Worm (Caenorhabditis elegans): ENCODE data around the gene fbxa-9.

fbxa-9 gene

ce11 chrIII:2308026-2308425 is 41.6 kb downstream of the fbxa-9 start, which contains the start of the genes fbxa-1 and Y54F10BM.20:
Gene fbxa-1, minus strand, starts transcription at chrIII:2308126.
Gene Y54F10BM.20, plus strand, starts transcription at chrIII:2308256.
- TF ChIP-seq dox-1 (GFP tag; IDR thresholded peaks at IDR 0.05), result no peak

- TF ChIP-seq zfh-2 (GFP tag; conservative IDR thresholded peaks at IDR 0.05) (no peak), nhr-120 (GFP tag; IDR thresholded peaks at IDR 0.05) (no peak), cebp-1 (GFP tag; IDR thresholded peaks at IDR 0.05) (peak; percentile 52; the same call in 1 of the 2 replicates), cebp-1 (tag; optimal IDR thresholded peaks at IDR 0.05) (peak; percentile 60)
Observed at ce11 chrIII:2310996-2311395, 44.5 kb downstream of the fbxa-9 start.

ce11 chrIII:2313985-2314494 is 47.6 kb downstream of the fbxa-9 start, which contains the start of the genes fbxa-66 and iffb-1:
Gene fbxa-66, minus strand, starts transcription at chrIII:2314035.
Gene iffb-1, plus strand, starts transcription at chrIII:2314436.
- TF ChIP-seq dox-1 (GFP tag; IDR thresholded peaks at IDR 0.05) (no peak), atf-7 (tag; optimal IDR thresholded peaks at IDR 0.05) (no peak), egl-18 (GFP tag; IDR thresholded peaks at IDR 0.05) (no peak), ztf-25 (GFP tag; IDR thresholded peaks at IDR 0.05) (no peak), hmg-1.2 (GFP tag; IDR thresholded peaks at IDR 0.05) (no peak), B0019.2 (GFP tag; conservative IDR thresholded peaks at IDR 0.05) (no peak), Y56A3A.18 (GFP tag; IDR thresholded peaks at IDR 0.05) (no peak), attf-6 (GFP tag; IDR thresholded peaks at IDR 0.05) (no peak), sea-2 (GFP tag; IDR thresholded peaks at IDR 0.05) (no peak), him-1 (tag; optimal IDR thresholded peaks at IDR 0.05) (no peak), aptf-3 (GFP tag; IDR thresholded peaks at IDR 0.05) (no peak), somi-1 (GFP tag; optimal IDR thresholded peaks at IDR 0.05) (no peak), akir-1 (GFP tag; optimal IDR thresholded peaks at IDR 0.05) (no peak), hmg-20 (GFP tag; IDR thresholded peaks at IDR 0.05) (no peak), F23B12.7 (tag; optimal IDR thresholded peaks at IDR 0.05; ENCODE audit: insufficient read depth) (no peak), ceh-58 (GFP tag; IDR thresholded peaks at IDR 0.05) (no peak), sptf-2 (GFP tag; optimal IDR thresholded peaks at IDR 0.05) (no peak), madf-10 (tag; optimal IDR thresholded peaks at IDR 0.05) (no peak), B0035.1 (tag; optimal IDR thresholded peaks at IDR 0.05) (no peak)

ce11 chrIII:2314678-2315077 is 48.2 kb downstream of the fbxa-9 start:
- peak; percentile 63 for TF ChIP-seq egrh-3 (GFP tag; IDR thresholded peaks at IDR 0.05)
- peak; percentile 78 for TF ChIP-seq zfh-2 (GFP tag; conservative IDR thresholded peaks at IDR 0.05)
- TF ChIP-seq rcor-1 (GFP tag; IDR thresholded peaks at IDR 0.05), result no peak
- TF ChIP-seq F52B5.7 (tag; optimal IDR thresholded peaks at IDR 0.05), result no peak
- TF ChIP-seq snpc-1.3 (tag; optimal IDR thresholded peaks at IDR 0.05; ENCODE audit: insufficient read depth), result no peak
- no peak for TF ChIP-seq bed-1 (GFP tag; IDR thresholded peaks at IDR 0.05)

ce11 chrIII:2316439-2316838 is 50.0 kb downstream of the fbxa-9 start:
- TF ChIP-seq F33H1.4 (GFP tag; IDR thresholded peaks at IDR 0.05), result no peak
- no peak for TF ChIP-seq zim-3 (tag; optimal IDR thresholded peaks at IDR 0.05)
- peak; percentile 68; the same call in 1 of the 2 replicates for TF ChIP-seq egrh-3 (GFP tag; IDR thresholded peaks at IDR 0.05)
- TF ChIP-seq cebp-1 (GFP tag; IDR thresholded peaks at IDR 0.05), result no peak
- TF ChIP-seq cebp-1 (tag; optimal IDR thresholded peaks at IDR 0.05), result no peak
- no peak for TF ChIP-seq efl-1 (GFP tag; optimal IDR thresholded peaks at IDR 0.05)
- TF ChIP-seq hlh-12 (tag; optimal IDR thresholded peaks at IDR 0.05), result no peak
